Fruit fly (Drosophila melanogaster) whole organism, embryonic: ENCODE data around the gene Slip1.
A peak's percentile ranks its signal among the peaks of the same experiment; 100 is the strongest.

ENCODE experiments used
- CG10431 ChIP-seq: fragments of 200-800 bp; sonication (Bioruptor generic); optimal IDR thresholded peaks from 3 replicates; lab custom pipeline; 2018; ENCODE audit warnings: missing biosample characterization, mild to moderate bottlenecking, missing genetic modification characterization
- CG11085 ChIP-seq: fragments of 200-800 bp; sonication (Bioruptor generic); IDR thresholded peaks from 2 replicates; pipeline ENCODE4 v1.3.6; 2022; ENCODE audit warnings: missing biosample characterization, missing genetic modification characterization
- CG13296 ChIP-seq: fragments of 200-800 bp; sonication (Bioruptor generic); optimal IDR thresholded peaks from 3 replicates; lab custom pipeline; 2018; ENCODE audit warnings: missing biosample characterization, mild to moderate bottlenecking, missing genetic modification characterization
- CG14710 ChIP-seq: fragments of 200-800 bp; sonication (Bioruptor generic); optimal IDR thresholded peaks from 3 replicates; lab custom pipeline; 2019; ENCODE audit warnings: missing biosample characterization, mild to moderate bottlenecking, missing genetic modification characterization, moderate library complexity
- CG14965 ChIP-seq: fragments of 200-800 bp; sonication (Bioruptor generic); optimal IDR thresholded peaks from 2 replicates; lab custom pipeline; 2016; ENCODE audit warnings: missing biosample characterization, missing genetic modification characterization, borderline replicate concordance
- CG16779 ChIP-seq: fragments of 200-800 bp; sonication (Bioruptor generic); IDR thresholded peaks from 2 replicates; pipeline ENCODE4 v1.3.6; 2022; ENCODE audit warnings: missing biosample characterization, missing genetic modification characterization
- CG16813 ChIP-seq: fragments of 200-800 bp; sonication (Bioruptor generic); IDR thresholded peaks from 3 replicates; pipeline ENCODE4 v1.3.6; 2022; ENCODE audit warnings: missing biosample characterization, missing genetic modification characterization; ENCODE audit not compliant: partially characterized antibody
- CG16815 ChIP-seq: fragments of 200-800 bp; sonication (Bioruptor generic); optimal IDR thresholded peaks from 3 replicates; lab custom pipeline; 2017; ENCODE audit warnings: missing biosample characterization, mild to moderate bottlenecking, missing genetic modification characterization
- CG17361 ChIP-seq: fragments of 200-800 bp; sonication (Bioruptor generic); IDR thresholded peaks from 3 replicates; pipeline ENCODE4 v1.3.6; 2022; ENCODE audit warnings: missing biosample characterization, missing genetic modification characterization
- CG17829 ChIP-seq: fragments of 200-800 bp; optimal IDR thresholded peaks from 2 replicates; lab custom pipeline; 2019; ENCODE audit warnings: missing biosample characterization, mild to moderate bottlenecking, missing genetic modification characterization, moderate library complexity
- CG2678 ChIP-seq: fragments of 200-800 bp; sonication (Bioruptor generic); optimal IDR thresholded peaks from 3 replicates; lab custom pipeline; 2019; ENCODE audit warnings: missing biosample characterization, mild to moderate bottlenecking, missing genetic modification characterization, moderate library complexity
- CG31224 ChIP-seq: fragments of 200-800 bp; sonication (Bioruptor generic); IDR thresholded peaks from 2 replicates; pipeline ENCODE4 v1.3.6; 2022; ENCODE audit warnings: missing biosample characterization, missing genetic modification characterization
- CG4820 ChIP-seq: fragments of 200-800 bp; sonication (Bioruptor generic); optimal IDR thresholded peaks from 3 replicates; lab custom pipeline; 2016; ENCODE audit warnings: missing biosample characterization, missing genetic modification characterization
- CG5245 ChIP-seq: fragments of 200-800 bp; sonication (Bioruptor generic); optimal IDR thresholded peaks from 3 replicates; lab custom pipeline; 2016; ENCODE audit warnings: missing biosample characterization, missing genetic modification characterization
- CG7271 ChIP-seq: fragments of 200-800 bp; sonication (Bioruptor generic); optimal IDR thresholded peaks from 2 replicates; lab custom pipeline; 2018; ENCODE audit warnings: missing biosample characterization, mild to moderate bottlenecking, missing genetic modification characterization, moderate library complexity
- CG7745 ChIP-seq: fragments of 200-800 bp; sonication (Bioruptor generic); optimal IDR thresholded peaks from 2 replicates; lab custom pipeline; 2018; ENCODE audit warnings: missing biosample characterization, mild to moderate bottlenecking, missing genetic modification characterization, moderate library complexity
- CG8281 ChIP-seq: fragments of 200-800 bp; sonication (Bioruptor generic); optimal IDR thresholded peaks from 2 replicates; lab custom pipeline; 2018; ENCODE audit warnings: missing biosample characterization, mild to moderate bottlenecking, missing genetic modification characterization, moderate library complexity
- CG9817 ChIP-seq: fragments of 200-800 bp; sonication (Bioruptor generic); optimal IDR thresholded peaks from 2 replicates; lab custom pipeline; 2018; ENCODE audit warnings: missing biosample characterization, mild to moderate bottlenecking, missing genetic modification characterization, moderate library complexity
- CkIIα-i1 ChIP-seq: fragments of 200-800 bp; sonication (Bioruptor generic); IDR thresholded peaks from 2 replicates; pipeline ENCODE4 v1.3.6; 2022; ENCODE audit warnings: missing biosample characterization, missing genetic modification characterization
- Dfd ChIP-seq, 2 experiments: fragments of >200 bp; optimal IDR thresholded peaks; 2 replicates each; lab custom pipeline; 2017; ENCODE audit warnings: missing biosample characterization in 2 of 2, missing genetic modification characterization in 2 of 2
- Drgx ChIP-seq: fragments of 200-800 bp; sonication (Bioruptor generic); IDR thresholded peaks from 2 replicates; pipeline ENCODE4 v1.3.6; 2022; ENCODE audit warnings: missing biosample characterization, missing genetic modification characterization
- Fer2 ChIP-seq: fragments of 200-800 bp; sonication (Bioruptor generic); optimal IDR thresholded peaks from 2 replicates; lab custom pipeline; 2018; ENCODE audit warnings: missing biosample characterization, mild to moderate bottlenecking, missing genetic modification characterization, moderate library complexity
- Fer3 ChIP-seq: fragments of 200-800 bp; sonication (Bioruptor generic); optimal IDR thresholded peaks from 2 replicates; lab custom pipeline; 2018; ENCODE audit warnings: missing biosample characterization, mild to moderate bottlenecking, missing genetic modification characterization, moderate library complexity
- HLH54F ChIP-seq: fragments of 200-800 bp; sonication (Bioruptor generic); optimal IDR thresholded peaks from 3 replicates; lab custom pipeline; 2016; ENCODE audit warnings: missing biosample characterization, missing genetic modification characterization
- Hr3 ChIP-seq: fragments of 200-800 bp; sonication (Bioruptor generic); optimal IDR thresholded peaks from 3 replicates; lab custom pipeline; 2016; ENCODE audit warnings: missing biosample characterization, missing genetic modification characterization
- Hr51 ChIP-seq, 2 experiments: fragments of 200-800 bp; sonication (Bioruptor generic); optimal IDR thresholded peaks; 2 replicates in 1 of 2; 3 replicates in 1 of 2; lab custom pipeline; 2016 to 2018; ENCODE audit warnings: missing biosample characterization in 2 of 2, missing genetic modification characterization in 2 of 2, mild to moderate bottlenecking in 1 of 2, moderate library complexity in 1 of 2
- Kr ChIP-seq: fragments of 200-800 bp; sonication (Bioruptor generic); optimal IDR thresholded peaks from 2 replicates; lab custom pipeline; 2017; ENCODE audit warnings: missing biosample characterization, mild to moderate bottlenecking, missing genetic modification characterization
- MESR4 ChIP-seq: fragments of 200-800 bp; sonication (Bioruptor generic); optimal IDR thresholded peaks from 2 replicates; lab custom pipeline; 2018; ENCODE audit warnings: missing biosample characterization, mild to moderate bottlenecking, missing genetic modification characterization, moderate library complexity
- Neu2 ChIP-seq: fragments of 200-800 bp; sonication (Bioruptor generic); optimal IDR thresholded peaks from 3 replicates; lab custom pipeline; 2016; ENCODE audit warnings: missing biosample characterization, missing genetic modification characterization, borderline replicate concordance
- PHDP ChIP-seq: fragments of 200-800 bp; sonication (Bioruptor generic); optimal IDR thresholded peaks from 3 replicates; lab custom pipeline; 2018; ENCODE audit warnings: missing biosample characterization, mild to moderate bottlenecking, missing genetic modification characterization, moderate library complexity
- ac ChIP-seq: fragments of 200-800 bp; sonication (Bioruptor generic); optimal IDR thresholded peaks from 3 replicates; lab custom pipeline; 2017; ENCODE audit warnings: missing biosample characterization, mild to moderate bottlenecking, missing genetic modification characterization
- ara ChIP-seq: fragments of 200-800 bp; sonication (Bioruptor generic); IDR thresholded peaks from 2 replicates; pipeline ENCODE4 v1.3.6; 2022; ENCODE audit warnings: missing biosample characterization, missing genetic modification characterization
- bsh ChIP-seq, 2 experiments: fragments of 200-800 bp; sonication (Bioruptor generic); optimal IDR thresholded peaks; 2 replicates each; lab custom pipeline; 2017 to 2018; ENCODE audit warnings: mild to moderate bottlenecking in 2 of 2, missing biosample characterization in 2 of 2, missing genetic modification characterization in 2 of 2, moderate library complexity in 1 of 2
- corto ChIP-seq: fragments of 200-800 bp; sonication (Bioruptor generic); optimal IDR thresholded peaks from 2 replicates; lab custom pipeline; 2016; ENCODE audit warnings: missing biosample characterization, mild to moderate bottlenecking, missing genetic modification characterization, moderate library complexity
- disco-r ChIP-seq: fragments of 200-800 bp; sonication (Bioruptor generic); optimal IDR thresholded peaks from 2 replicates; lab custom pipeline; 2016; ENCODE audit warnings: missing biosample characterization, missing genetic modification characterization
- dmrt11E ChIP-seq: fragments of 200-800 bp; sonication (Bioruptor generic); optimal IDR thresholded peaks from 3 replicates; lab custom pipeline; 2018; ENCODE audit warnings: missing biosample characterization, mild to moderate bottlenecking, missing genetic modification characterization, moderate library complexity
- eve ChIP-seq, 2 experiments: fragments of >200 bp; optimal IDR thresholded peaks; 2 replicates each; lab custom pipeline; 2017; ENCODE audit warnings: missing biosample characterization in 2 of 2, missing genetic modification characterization in 2 of 2
- eyg ChIP-seq: fragments of 200-800 bp; sonication (Bioruptor generic); optimal IDR thresholded peaks from 3 replicates; lab custom pipeline; 2016; ENCODE audit warnings: missing biosample characterization, missing genetic modification characterization
- fru ChIP-seq: fragments of >200 bp; optimal IDR thresholded peaks from 2 replicates; lab custom pipeline; 2017
- gsb-n ChIP-seq: fragments of 200-800 bp; sonication (Bioruptor generic); optimal IDR thresholded peaks from 3 replicates; lab custom pipeline; 2018; ENCODE audit warnings: missing biosample characterization, mild to moderate bottlenecking, missing genetic modification characterization
- lilli ChIP-seq: fragments of 200-800 bp; sonication (Bioruptor generic); optimal IDR thresholded peaks from 3 replicates; lab custom pipeline; 2016; ENCODE audit warnings: missing biosample characterization, missing genetic modification characterization
- nmo ChIP-seq: fragments of 200-800 bp; sonication (Bioruptor generic); optimal IDR thresholded peaks from 2 replicates; lab custom pipeline; 2018; ENCODE audit warnings: missing biosample characterization, mild to moderate bottlenecking, missing genetic modification characterization, moderate library complexity
- pum ChIP-seq: fragments of 200-800 bp; sonication (Bioruptor generic); optimal IDR thresholded peaks from 2 replicates; lab custom pipeline; 2016; ENCODE audit warnings: missing biosample characterization, missing genetic modification characterization
- pzg ChIP-seq: fragments of 200-800 bp; sonication (Bioruptor generic); optimal IDR thresholded peaks from 3 replicates; lab custom pipeline; 2018; ENCODE audit warnings: missing biosample characterization, mild to moderate bottlenecking, missing genetic modification characterization, moderate library complexity
- sisA ChIP-seq: fragments of 200-800 bp; sonication (Bioruptor generic); IDR thresholded peaks from 2 replicates; pipeline ENCODE4 v1.3.6; 2022; ENCODE audit warnings: missing biosample characterization, missing genetic modification characterization
- slbo ChIP-seq: fragments of 200-800 bp; sonication (Bioruptor generic); IDR thresholded peaks from 2 replicates; pipeline ENCODE4 v1.3.6; 2022; ENCODE audit warnings: missing biosample characterization, missing genetic modification characterization
- sna ChIP-seq: fragments of 200-800 bp; sonication (Bioruptor generic); IDR thresholded peaks from 2 replicates; pipeline ENCODE4 v1.3.6; 2022; ENCODE audit warnings: missing biosample characterization, missing genetic modification characterization; ENCODE audit not compliant: partially characterized antibody
- stwl ChIP-seq: fragments of 200-800 bp; sonication (Bioruptor generic); optimal IDR thresholded peaks from 3 replicates; lab custom pipeline; 2018; ENCODE audit warnings: missing biosample characterization, mild to moderate bottlenecking, missing genetic modification characterization, moderate library complexity
- toy ChIP-seq: fragments of 200-800 bp; sonication (Bioruptor generic); IDR thresholded peaks from 2 replicates; pipeline ENCODE4 v1.3.6; 2022; ENCODE audit warnings: missing biosample characterization, missing genetic modification characterization
- wek ChIP-seq: fragments of 200-800 bp; sonication (Bioruptor generic); optimal IDR thresholded peaks from 3 replicates; lab custom pipeline; 2018; ENCODE audit warnings: missing biosample characterization, mild to moderate bottlenecking, missing genetic modification characterization, moderate library complexity

Gene Slip1

dm6 chr4:663055-663670 lies at the start of gene Slip1, which contains the start of gene CG46466 (continued):
- TF ChIP-seq sna (GFP tag; lab: Robert Waterston, UW) (no peak), CG14965 (no peak), bsh (GFP tag; optimal IDR thresholded peaks at IDR 0.05; lab: Kevin White, UChicago) (peak in 1 of 2 experiments; percentile 11), disco-r (no peak), CG9817 (tag; lab: Kevin White, UChicago) (no peak), CkIIα-i1 (no peak), wek (GFP tag; lab: Kevin White, UChicago) (no peak), CG16815 (GFP tag; lab: Kevin White, UChicago) (no peak), CG16779 (GFP tag; lab: Robert Waterston, UW) (no peak), CG8281 (tag; lab: Kevin White, UChicago) (no peak), CG4820 (GFP tag; lab: Kevin White, UChicago) (peak; percentile 37), stwl (tag; lab: Kevin White, UChicago) (no peak), slbo (GFP tag; lab: Robert Waterston, UW) (no peak), CG17829 (tag; lab: Kevin White, UChicago) (no peak), lilli (no peak), ara (GFP tag; lab: Robert Waterston, UW) (no peak), CG16813 (GFP tag; lab: Robert Waterston, UW) (0 out of 3 replicates have a peak, but pooled peaks have one; percentile 38), Dfd (GFP tag; optimal IDR thresholded peaks at IDR 0.05; lab: Kevin White, UChicago) (peak in 1 of 2 experiments; percentile 75), pum (GFP tag; lab: Kevin White, UChicago) (no peak), CG11085 (GFP tag; lab: Robert Waterston, UW) (no peak), CG5245 (GFP tag; lab: Kevin White, UChicago) (no peak), CG17361 (peak; percentile 78; the same call in 1 of the 3 replicates), Hr3 (peak; percentile 8), MESR4 (GFP tag; lab: Kevin White, UChicago) (no peak), fru (lab: Kevin White, UChicago) (no peak), CG7271 (tag; lab: Kevin White, UChicago) (no peak), toy (GFP tag; lab: Robert Waterston, UW) (no peak), nmo (GFP tag; lab: Kevin White, UChicago) (peak; percentile 58), gsb-n (tag; lab: Kevin White, UChicago) (no peak), corto (no peak), Hr51 (GFP tag; optimal IDR thresholded peaks at IDR 0.05; lab: Kevin White, UChicago) (no peak), Neu2 (GFP tag; lab: Kevin White, UChicago) (no peak), ac (GFP tag; lab: Kevin White, UChicago) (no peak), eyg (no peak), Kr (GFP tag; lab: Kevin White, UChicago) (no peak), CG2678 (tag; lab: Kevin White, UChicago) (no peak), PHDP (no peak), Drgx (no peak), CG13296 (GFP tag; lab: Kevin White, UChicago) (no peak), CG7745 (tag; lab: Kevin White, UChicago) (no peak), Fer2 (no peak), eve (GFP tag; optimal IDR thresholded peaks at IDR 0.05; lab: Kevin White, UChicago) (no peak), CG31224 (no peak), Fer3 (tag; lab: Kevin White, UChicago) (no peak), HLH54F (peak; percentile 8), CG14710 (peak; percentile 62), dmrt11E (tag; lab: Kevin White, UChicago) (peak; percentile 26), sisA (GFP tag; lab: Robert Waterston, UW) (no peak), pzg (GFP tag; lab: Kevin White, UChicago) (peak; percentile 30), CG10431 (no peak)
